Worm (Caenorhabditis elegans): ENCODE data around the gene fbxb-85.

DNA sequence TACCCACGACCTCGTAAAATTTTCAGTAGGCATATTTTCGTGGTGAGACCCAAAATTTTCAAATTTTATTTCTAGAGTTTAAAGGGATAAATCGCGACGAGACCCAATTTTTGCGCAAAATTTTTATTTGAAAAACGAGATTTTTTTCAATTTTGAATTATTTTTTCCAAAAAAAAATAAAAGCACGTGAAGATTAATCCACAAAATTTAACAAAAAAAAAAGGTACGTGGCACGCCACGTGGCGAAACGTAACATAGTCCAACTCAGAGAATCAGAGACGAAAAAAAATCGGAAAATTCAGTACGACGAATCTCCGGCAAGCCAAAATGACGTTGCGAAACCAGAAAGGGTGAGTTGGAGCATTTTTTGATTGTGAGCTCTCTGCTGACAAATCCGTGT lies 26.4 kb upstream of the fbxb-85 start, which contains the start of gene C44B9.2:
- TF ChIP-seq tbx-7 (tag; optimal IDR thresholded peaks at IDR 0.05) (no peak), fkh-10 (GFP tag; optimal IDR thresholded peaks at IDR 0.05) (no peak), ets-4 (tag; optimal IDR thresholded peaks at IDR 0.05) (no peak), ama-1 (optimal IDR thresholded peaks at IDR 0.05) (no peak), hlh-8 (tag; optimal IDR thresholded peaks at IDR 0.05) (no peak), ceh-48 (tag; optimal IDR thresholded peaks at IDR 0.05) (no peak), pqm-1 (tag; optimal IDR thresholded peaks at IDR 0.05) (no peak), odd-2 (tag; optimal IDR thresholded peaks at IDR 0.05) (no peak), eyg-1 (tag; optimal IDR thresholded peaks at IDR 0.05) (no peak), dve-1 (tag; optimal IDR thresholded peaks at IDR 0.05) (no peak), unc-55 (GFP tag; optimal IDR thresholded peaks at IDR 0.05) (no peak), rnt-1 (tag; optimal IDR thresholded peaks at IDR 0.05) (no peak)
